Fruit fly (Drosophila melanogaster): ENCODE data around the gene t.

The t gene

dm6 chrX:9223182-9223581 is at the start of gene t:
Gene t, minus strand, starts transcription at chrX:9223257.
- TF ChIP-seq EcR (GFP tag; optimal IDR thresholded peaks at IDR 0.05) (no peak), Dll (optimal IDR thresholded peaks at IDR 0.05) (no peak), usp (GFP tag; optimal IDR thresholded peaks at IDR 0.05) (no peak), CG8478 (optimal IDR thresholded peaks at IDR 0.05) (no peak), psq (optimal IDR thresholded peaks at IDR 0.05) (no peak), pan (optimal IDR thresholded peaks at IDR 0.05) (no peak)

- TF ChIP-seq psq (optimal IDR thresholded peaks at IDR 0.05) (no peak), usp (GFP tag; optimal IDR thresholded peaks at IDR 0.05) (no peak), Dll (optimal IDR thresholded peaks at IDR 0.05) (no peak), pan (optimal IDR thresholded peaks at IDR 0.05) (no peak), EcR (GFP tag; optimal IDR thresholded peaks at IDR 0.05) (no peak), CG8478 (optimal IDR thresholded peaks at IDR 0.05) (no peak)
Measured at dm6 chrX:9269825-9270224, 46.8 kb upstream of the t start, which contains the start of gene CG17440. Gene CG17440, minus strand, starts transcription at chrX:9269925.

- TF ChIP-seq Dll (optimal IDR thresholded peaks at IDR 0.05) (no peak), pan (optimal IDR thresholded peaks at IDR 0.05) (no peak), psq (optimal IDR thresholded peaks at IDR 0.05) (no peak), EcR (GFP tag; optimal IDR thresholded peaks at IDR 0.05) (no peak), CG8478 (optimal IDR thresholded peaks at IDR 0.05) (no peak), usp (GFP tag; optimal IDR thresholded peaks at IDR 0.05) (no peak)
Measured at dm6 chrX:9267598-9267997, 44.5 kb upstream of the t start, which contains the start of gene Erk7. Gene Erk7, minus strand, starts transcription at chrX:9267698.

- TF ChIP-seq psq (optimal IDR thresholded peaks at IDR 0.05): no peak
- TF ChIP-seq EcR (GFP tag; optimal IDR thresholded peaks at IDR 0.05): no peak
- no peak for TF ChIP-seq usp (GFP tag; optimal IDR thresholded peaks at IDR 0.05)
- TF ChIP-seq pan (optimal IDR thresholded peaks at IDR 0.05): no peak
- TF ChIP-seq CG8478 (optimal IDR thresholded peaks at IDR 0.05): no peak
- TF ChIP-seq Dll (optimal IDR thresholded peaks at IDR 0.05): no peak
Measured at dm6 chrX:9266082-9266481, 43.0 kb upstream of the t start.

- TF ChIP-seq EcR (GFP tag; optimal IDR thresholded peaks at IDR 0.05) (no peak), psq (optimal IDR thresholded peaks at IDR 0.05) (no peak), pan (optimal IDR thresholded peaks at IDR 0.05) (no peak), usp (GFP tag; optimal IDR thresholded peaks at IDR 0.05) (no peak), CG8478 (optimal IDR thresholded peaks at IDR 0.05) (no peak), Dll (optimal IDR thresholded peaks at IDR 0.05) (no peak)
Measured at dm6 chrX:9255964-9256520, 33.0 kb upstream of the t start, which contains the start of gene ric8a. Gene ric8a, plus strand, starts transcription at chrX:9256168.

- TF ChIP-seq pan (optimal IDR thresholded peaks at IDR 0.05): no peak
Measured at dm6 chrX:9255021-9255420, 32.0 kb upstream of the t start.

dm6 chrX:9252051-9252708 is 29.1 kb upstream of the t start:
- TF ChIP-seq pan (optimal IDR thresholded peaks at IDR 0.05) (no peak), EcR (GFP tag; optimal IDR thresholded peaks at IDR 0.05) (no peak), CG8478 (optimal IDR thresholded peaks at IDR 0.05) (no peak), psq (optimal IDR thresholded peaks at IDR 0.05) (no peak), Dll (optimal IDR thresholded peaks at IDR 0.05) (no peak)

dm6 chrX:9251212-9251877 is 28.3 kb upstream of the t start:
- TF ChIP-seq EcR (GFP tag; optimal IDR thresholded peaks at IDR 0.05) (no peak), psq (optimal IDR thresholded peaks at IDR 0.05) (no peak), CG8478 (optimal IDR thresholded peaks at IDR 0.05) (no peak), pan (optimal IDR thresholded peaks at IDR 0.05) (no peak), Dll (optimal IDR thresholded peaks at IDR 0.05) (no peak), usp (GFP tag; optimal IDR thresholded peaks at IDR 0.05) (no peak)

- TF ChIP-seq EcR (GFP tag; optimal IDR thresholded peaks at IDR 0.05) (no peak), Dll (optimal IDR thresholded peaks at IDR 0.05) (peak; percentile 30)
Measured at dm6 chrX:9250161-9250831, 27.2 kb upstream of the t start, which contains the start of gene CG17754. Gene CG17754, plus strand, starts transcription at chrX:9250420.

dm6 chrX:9248040-9248439 is 25.0 kb upstream of the t start:
- TF ChIP-seq EcR (GFP tag; optimal IDR thresholded peaks at IDR 0.05): no peak
- no peak for TF ChIP-seq CG8478 (optimal IDR thresholded peaks at IDR 0.05)
- TF ChIP-seq usp (GFP tag; optimal IDR thresholded peaks at IDR 0.05): no peak
- TF ChIP-seq Dll (optimal IDR thresholded peaks at IDR 0.05): no peak
- no peak for TF ChIP-seq psq (optimal IDR thresholded peaks at IDR 0.05)
- TF ChIP-seq pan (optimal IDR thresholded peaks at IDR 0.05): no peak

- TF ChIP-seq usp (GFP tag; optimal IDR thresholded peaks at IDR 0.05): no peak
- TF ChIP-seq CG8478 (optimal IDR thresholded peaks at IDR 0.05): no peak
- no peak for TF ChIP-seq pan (optimal IDR thresholded peaks at IDR 0.05)
- TF ChIP-seq EcR (GFP tag; optimal IDR thresholded peaks at IDR 0.05): no peak
- TF ChIP-seq psq (optimal IDR thresholded peaks at IDR 0.05): no peak
- TF ChIP-seq Dll (optimal IDR thresholded peaks at IDR 0.05): no peak
Measured at dm6 chrX:9247171-9247783, 24.2 kb upstream of the t start, which contains the start of the genes amx and Dsor1. Gene amx, minus strand, starts transcription at chrX:9247336. Gene Dsor1, plus strand, starts transcription at chrX:9247342.
